Fruit fly (Drosophila melanogaster) whole organism: ENCODE results near the gene vri.

Experiments
- CG8478 ChIP-seq: fragments of >200 bp; optimal IDR thresholded peaks from 2 replicates; lab custom pipeline; 2018; ENCODE audit warnings: inconsistent platforms
- Dll ChIP-seq: fragments of >200 bp; optimal IDR thresholded peaks from 2 replicates; lab custom pipeline; 2017
- EcR ChIP-seq, 2 experiments: fragments of >200 bp; optimal IDR thresholded peaks; 2 replicates each; lab custom pipeline; 2017; ENCODE audit warnings: missing biosample characterization in 2 of 2, missing genetic modification characterization in 2 of 2, missing genetic modification reagents in 2 of 2
- pan ChIP-seq: fragments of >200 bp; optimal IDR thresholded peaks from 2 replicates; lab custom pipeline; 2017
- psq ChIP-seq: fragments of >200 bp; optimal IDR thresholded peaks from 2 replicates; lab custom pipeline; 2017
- usp ChIP-seq: fragments of >200 bp; optimal IDR thresholded peaks from 2 replicates; lab custom pipeline; 2017; ENCODE audit warnings: missing biosample characterization, missing genetic modification characterization, mixed read lengths

vri gene

dm6 chr2L:5291195-5291594 is 2.5 kb downstream of the vri start:
- TF ChIP-seq psq (no peak), pan (lab: Kevin White, UChicago) (no peak), CG8478 (lab: Kevin White, UChicago) (no peak), Dll (lab: Kevin White, UChicago) (no peak), EcR (GFP tag; optimal IDR thresholded peaks at IDR 0.05; lab: Kevin White, UChicago) (peak in 1 of 2 experiments; percentile 29), usp (GFP tag; lab: Kevin White, UChicago) (no peak)

- TF ChIP-seq EcR (GFP tag; optimal IDR thresholded peaks at IDR 0.05; lab: Kevin White, UChicago), result peak; percentile 79 to 93
- TF ChIP-seq Dll (lab: Kevin White, UChicago), result peak; percentile 31
- no peak for TF ChIP-seq pan (lab: Kevin White, UChicago)
- peak; percentile 50 for TF ChIP-seq CG8478 (lab: Kevin White, UChicago)
- TF ChIP-seq usp (GFP tag; lab: Kevin White, UChicago), result no peak
Measured at dm6 chr2L:5291869-5292642, 3.3 kb downstream of the vri start.

- TF ChIP-seq Dll (lab: Kevin White, UChicago), result no peak
- no peak for TF ChIP-seq usp (GFP tag; lab: Kevin White, UChicago)
- no peak for TF ChIP-seq pan (lab: Kevin White, UChicago)
- no peak for TF ChIP-seq CG8478 (lab: Kevin White, UChicago)
- no peak for TF ChIP-seq EcR (GFP tag; optimal IDR thresholded peaks at IDR 0.05; lab: Kevin White, UChicago)
- no peak for TF ChIP-seq psq
Measured at dm6 chr2L:5292643-5292963, 3.9 kb downstream of the vri start.

- TF ChIP-seq pan (lab: Kevin White, UChicago) (no peak), Dll (lab: Kevin White, UChicago) (peak; percentile 75), EcR (GFP tag; optimal IDR thresholded peaks at IDR 0.05; lab: Kevin White, UChicago) (peak; percentile 99 to 100), CG8478 (lab: Kevin White, UChicago) (peak; percentile 26)
Measured at dm6 chr2L:5292977-5293513, 4.3 kb downstream of the vri start.

dm6 chr2L:5294392-5295244 is 5.9 kb downstream of the vri start:
- TF ChIP-seq pan (lab: Kevin White, UChicago) (no peak), EcR (GFP tag; optimal IDR thresholded peaks at IDR 0.05; lab: Kevin White, UChicago) (peak; percentile 72 to 75), psq (no peak)

dm6 chr2L:5295245-5295572 is 6.5 kb downstream of the vri start:
- TF ChIP-seq EcR (GFP tag; optimal IDR thresholded peaks at IDR 0.05; lab: Kevin White, UChicago), result no peak
- TF ChIP-seq Dll (lab: Kevin White, UChicago), result no peak
- no peak for TF ChIP-seq pan (lab: Kevin White, UChicago)
- no peak for TF ChIP-seq usp (GFP tag; lab: Kevin White, UChicago)
- TF ChIP-seq CG8478 (lab: Kevin White, UChicago), result no peak
- no peak for TF ChIP-seq psq

dm6 chr2L:5296672-5297288 is 8.0 kb downstream of the vri start:
- TF ChIP-seq usp (GFP tag; lab: Kevin White, UChicago) (no peak), EcR (GFP tag; optimal IDR thresholded peaks at IDR 0.05; lab: Kevin White, UChicago) (peak in 1 of 2 experiments; percentile 25), Dll (lab: Kevin White, UChicago) (peak; percentile 82), CG8478 (lab: Kevin White, UChicago) (no peak)

dm6 chr2L:5297289-5297960 is 8.7 kb downstream of the vri start:
- TF ChIP-seq EcR (GFP tag; optimal IDR thresholded peaks at IDR 0.05; lab: Kevin White, UChicago) (no peak), Dll (lab: Kevin White, UChicago) (no peak), pan (lab: Kevin White, UChicago) (no peak)

- no peak for TF ChIP-seq usp (GFP tag; lab: Kevin White, UChicago)
- TF ChIP-seq CG8478 (lab: Kevin White, UChicago), result no peak
- TF ChIP-seq psq, result no peak
- no peak for TF ChIP-seq EcR (GFP tag; optimal IDR thresholded peaks at IDR 0.05; lab: Kevin White, UChicago)
Measured at dm6 chr2L:5297961-5298311, 9.2 kb downstream of the vri start.

dm6 chr2L:5298978-5299627 is 10.4 kb downstream of the vri start:
- TF ChIP-seq EcR (GFP tag; optimal IDR thresholded peaks at IDR 0.05; lab: Kevin White, UChicago) (peak in 1 of 2 experiments; percentile 75), pan (lab: Kevin White, UChicago) (no peak), psq (no peak), CG8478 (lab: Kevin White, UChicago) (peak; percentile 32), usp (GFP tag; lab: Kevin White, UChicago) (no peak)

- TF ChIP-seq usp (GFP tag; lab: Kevin White, UChicago), result no peak
- TF ChIP-seq Dll (lab: Kevin White, UChicago), result no peak
Measured at dm6 chr2L:5299628-5299986, 10.9 kb downstream of the vri start.
